Worm (Caenorhabditis elegans): ENCODE measurements around the gene C50E10.1.

DNA sequence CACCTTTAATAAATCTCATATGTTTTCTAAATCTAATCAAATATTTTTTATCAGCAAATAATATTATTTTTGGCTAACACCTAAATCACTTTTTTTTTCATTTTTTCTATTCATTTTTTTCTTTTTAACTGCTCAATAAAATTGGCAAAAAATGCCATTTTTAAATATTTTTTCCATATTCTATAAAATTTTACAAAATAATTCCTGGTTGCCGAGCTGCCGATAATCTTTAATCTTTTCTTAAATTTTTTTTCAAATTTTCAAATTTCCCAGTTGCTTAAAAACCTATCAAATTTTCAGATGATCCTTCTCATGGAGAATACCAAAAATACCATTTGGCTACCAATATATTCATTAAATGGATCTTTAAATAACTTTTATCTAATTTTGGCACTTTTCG is 9.3 kb upstream of the C50E10.1 start, which contains the start of gene sre-51:
- TF ChIP-seq unc-98 (GFP tag; IDR thresholded peaks at IDR 0.05) (no peak), fos-1 (tag; optimal IDR thresholded peaks at IDR 0.05) (no peak), dsc-1 (tag; optimal IDR thresholded peaks at IDR 0.05) (no peak)

All from whole organism, L1 larva.